Worm (Caenorhabditis elegans) whole organism, late embryonic: ENCODE data around the gene mcm-7.

ENCODE experiments used
- C08G9.2 ChIP-seq: sonication (generic microtip); optimal IDR thresholded peaks from 2 replicates; lab custom pipeline; 2016; ENCODE audit warnings: mild to moderate bottlenecking, missing genetic modification characterization, moderate library complexity, missing compliant biosample characterization
- F13H6.1 ChIP-seq: sonication (generic microtip); optimal IDR thresholded peaks from 2 replicates; lab custom pipeline; 2016; ENCODE audit warnings: missing genetic modification characterization, missing compliant biosample characterization
- Y22D7AL.16 ChIP-seq: sonication (generic microtip); optimal IDR thresholded peaks from 2 replicates; lab custom pipeline; 2016; ENCODE audit warnings: missing genetic modification characterization, missing compliant biosample characterization
- ahr-1 ChIP-seq: sonication (generic microtip); optimal IDR thresholded peaks from 2 replicates; lab custom pipeline; 2016; ENCODE audit warnings: missing genetic modification characterization, missing compliant biosample characterization
- ceh-14 ChIP-seq: sonication (generic microtip); optimal IDR thresholded peaks from 2 replicates; lab custom pipeline; 2016; ENCODE audit warnings: missing genotype, missing genetic modification characterization, missing compliant biosample characterization
- ceh-18 ChIP-seq: sonication (generic microtip); optimal IDR thresholded peaks from 2 replicates; lab custom pipeline; 2016; ENCODE audit warnings: missing genetic modification characterization, missing compliant biosample characterization
- ceh-2 ChIP-seq: sonication (generic microtip); optimal IDR thresholded peaks from 2 replicates; lab custom pipeline; 2016; ENCODE audit warnings: missing genotype, missing genetic modification characterization, missing compliant biosample characterization
- ceh-22 ChIP-seq: sonication (generic microtip); optimal IDR thresholded peaks from 2 replicates; lab custom pipeline; 2017; ENCODE audit warnings: missing biosample characterization, missing genetic modification characterization
- ceh-30 ChIP-seq: fragments of 150-350 bp; optimal IDR thresholded peaks from 2 replicates; lab custom pipeline; 2014; ENCODE audit warnings: missing biosample characterization, missing genetic modification characterization
- ceh-31 ChIP-seq: sonication (generic microtip); optimal IDR thresholded peaks from 2 replicates; lab custom pipeline; 2016; ENCODE audit warnings: missing genetic modification characterization, missing compliant biosample characterization
- ceh-34 ChIP-seq: sonication (generic microtip); optimal IDR thresholded peaks from 2 replicates; lab custom pipeline; 2016; ENCODE audit warnings: mild to moderate bottlenecking, missing genetic modification characterization, missing compliant biosample characterization
- ceh-48 ChIP-seq: sonication (generic microtip); optimal IDR thresholded peaks from 2 replicates; lab custom pipeline; 2016; ENCODE audit warnings: missing genetic modification characterization, inconsistent platforms, missing compliant biosample characterization
- ceh-9 ChIP-seq: sonication (generic microtip); optimal IDR thresholded peaks from 2 replicates; lab custom pipeline; 2016; ENCODE audit warnings: mild to moderate bottlenecking, missing genetic modification characterization, inconsistent platforms, missing compliant biosample characterization
- dmd-4 ChIP-seq: sonication (generic microtip); optimal IDR thresholded peaks from 2 replicates; lab custom pipeline; 2016; ENCODE audit warnings: borderline replicate concordance, missing genetic modification characterization, missing compliant biosample characterization
- elt-2 ChIP-seq: sonication (generic microtip); optimal IDR thresholded peaks from 2 replicates; lab custom pipeline; 2016; ENCODE audit warnings: missing genetic modification reagents, missing genetic modification characterization, missing compliant biosample characterization
- fkh-6 ChIP-seq: sonication (generic microtip); optimal IDR thresholded peaks from 2 replicates; lab custom pipeline; 2016; ENCODE audit warnings: missing genetic modification characterization, missing compliant biosample characterization
- hlh-8 ChIP-seq: sonication (generic microtip); optimal IDR thresholded peaks from 2 replicates; lab custom pipeline; 2016; ENCODE audit warnings: missing genotype, missing genetic modification characterization, missing compliant biosample characterization
- lim-6 ChIP-seq: sonication (generic microtip); optimal IDR thresholded peaks from 2 replicates; lab custom pipeline; 2016; ENCODE audit warnings: missing genetic modification characterization, missing compliant biosample characterization
- lin-11 ChIP-seq: fragments of 200-800 bp; sonication (Bioruptor generic); optimal IDR thresholded peaks from 2 replicates; lab custom pipeline; 2018; ENCODE audit warnings: mild to moderate bottlenecking, missing genetic modification characterization, missing compliant biosample characterization
- nhr-11 ChIP-seq: fragments of 150-350 bp; optimal IDR thresholded peaks from 2 replicates; lab custom pipeline; 2014; ENCODE audit warnings: missing biosample characterization, missing genetic modification characterization
- odd-2 ChIP-seq: sonication (generic microtip); optimal IDR thresholded peaks from 2 replicates; lab custom pipeline; 2017; ENCODE audit warnings: antibody characterized with exemption, mild to moderate bottlenecking, missing genetic modification characterization, missing compliant biosample characterization
- pag-3 ChIP-seq: sonication (generic microtip); optimal IDR thresholded peaks from 2 replicates; lab custom pipeline; 2016; ENCODE audit warnings: missing compliant biosample characterization, missing genetic modification characterization, borderline replicate concordance
- ref-2 ChIP-seq: sonication (generic microtip); optimal IDR thresholded peaks from 2 replicates; lab custom pipeline; 2016; ENCODE audit warnings: missing genetic modification characterization, missing compliant biosample characterization
- sox-2 ChIP-seq: fragments of 200-800 bp; sonication (Bioruptor generic); IDR thresholded peaks from 2 replicates; pipeline ENCODE4 v1.3.6; 2022; ENCODE audit warnings: missing genetic modification reagents, missing genetic modification characterization, missing compliant biosample characterization
- sox-4 ChIP-seq: sonication (generic microtip); optimal IDR thresholded peaks from 2 replicates; lab custom pipeline; 2017; ENCODE audit warnings: mild to moderate bottlenecking, missing genetic modification characterization, inconsistent platforms, missing compliant biosample characterization
- syd-9 ChIP-seq: sonication (generic microtip); optimal IDR thresholded peaks from 2 replicates; lab custom pipeline; 2016; ENCODE audit warnings: mild to moderate bottlenecking, missing genetic modification characterization, moderate library complexity, missing compliant biosample characterization
- tbx-2 ChIP-seq: sonication (generic microtip); optimal IDR thresholded peaks from 2 replicates; lab custom pipeline; 2016; ENCODE audit warnings: missing genetic modification characterization, missing compliant biosample characterization
- tbx-7 ChIP-seq: sonication (generic microtip); optimal IDR thresholded peaks from 2 replicates; lab custom pipeline; 2016; ENCODE audit warnings: missing genotype, missing genetic modification characterization, missing compliant biosample characterization
- ttx-3 ChIP-seq: sonication (generic microtip); optimal IDR thresholded peaks from 2 replicates; lab custom pipeline; 2016; ENCODE audit warnings: missing genetic modification reagents, missing genetic modification characterization, missing compliant biosample characterization
- unc-3 ChIP-seq, 2 experiments: fragments of 200-800 bp in 1 of 2; sonication (Bioruptor generic) in 1 of 2; sonication (generic microtip) in 1 of 2; conservative IDR thresholded peaks in 1 of 2; optimal IDR thresholded peaks in 1 of 2; 2 replicates each; pipeline versions ENCODE4 v1.3.6 to Lab custom; 2016 to 2022; ENCODE audit warnings: missing compliant biosample characterization in 2 of 2, missing genetic modification characterization in 2 of 2, missing genetic modification reagents in 1 of 2
- unc-42 ChIP-seq: sonication (generic microtip); optimal IDR thresholded peaks from 2 replicates; lab custom pipeline; 2016; ENCODE audit warnings: missing genotype, missing genetic modification characterization, missing compliant biosample characterization
- unc-55 ChIP-seq: sonication (generic microtip); optimal IDR thresholded peaks from 2 replicates; lab custom pipeline; 2017; ENCODE audit warnings: missing biosample characterization, missing genetic modification reagents, missing genetic modification characterization
- unc-86 ChIP-seq: sonication (generic microtip); optimal IDR thresholded peaks from 2 replicates; lab custom pipeline; 2016; ENCODE audit warnings: missing genetic modification characterization, missing compliant biosample characterization
- zip-5 ChIP-seq: sonication (generic microtip); optimal IDR thresholded peaks from 2 replicates; lab custom pipeline; 2016; ENCODE audit warnings: missing genetic modification characterization, missing compliant biosample characterization
- ztf-16 ChIP-seq: sonication (generic microtip); optimal IDR thresholded peaks from 2 replicates; lab custom pipeline; 2017; ENCODE audit warnings: missing genetic modification characterization, missing compliant biosample characterization

The mcm-7 gene

DNA sequence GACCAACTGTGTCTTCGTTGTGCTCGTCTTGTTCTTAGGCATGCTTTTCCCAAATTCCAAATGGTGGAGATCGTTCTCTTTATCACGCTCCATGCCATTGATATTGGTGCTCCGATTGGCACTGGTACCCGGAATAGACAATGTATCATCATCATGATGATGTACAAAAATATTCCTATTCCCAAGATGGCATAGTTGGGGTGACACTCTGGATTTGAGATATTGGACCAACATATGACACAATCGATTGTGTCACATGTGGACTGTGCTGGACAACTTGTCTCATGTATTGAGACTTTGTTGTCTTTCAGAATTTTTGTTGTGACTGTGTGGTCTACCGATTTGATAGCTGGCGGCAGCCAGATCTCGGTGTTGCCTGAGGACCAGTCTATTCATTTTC, 42.7 kb upstream of the mcm-7 start:
- TF ChIP-seq elt-2 (tag; lab: Kevin White, UChicago) (no peak), unc-42 (tag; lab: Kevin White, UChicago) (no peak), sox-4 (tag; lab: Kevin White, UChicago) (no peak), lim-6 (tag; lab: Kevin White, UChicago) (no peak), ztf-16 (no peak), dmd-4 (no peak), ceh-31 (tag; lab: Kevin White, UChicago) (no peak)
- TF ChIP-seq, all 69 proteins: peak for 0

DNA sequence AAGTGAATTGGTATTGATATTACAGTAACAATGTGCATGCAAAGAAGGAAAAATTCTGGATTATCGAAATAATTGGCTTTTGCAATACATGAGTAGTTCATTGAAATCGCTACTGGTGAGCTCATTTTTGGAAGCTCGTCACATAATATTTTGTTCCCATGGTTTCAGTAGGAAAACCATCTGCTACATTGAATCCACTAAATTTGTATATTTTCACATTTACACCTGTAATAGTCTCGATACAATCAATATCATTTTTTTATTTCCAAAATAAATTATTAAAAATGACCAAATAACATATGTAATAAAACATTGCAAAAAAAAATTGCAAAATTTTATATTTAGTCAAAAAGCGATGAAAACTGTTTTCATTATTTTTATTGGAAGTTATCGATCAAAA, 31.9 kb upstream of the mcm-7 start, which contains the start of gene srh-192:
TSS of gene srh-192 (minus strand) at position 101 of the 400 bp plus-strand sequence.
- TF ChIP-seq ref-2 (tag; lab: Kevin White, UChicago): no peak
- no peak for TF ChIP-seq tbx-2
- TF ChIP-seq ceh-31 (tag; lab: Kevin White, UChicago): no peak
- no peak for TF ChIP-seq F13H6.1 (tag; lab: Kevin White, UChicago)
- TF ChIP-seq ceh-14 (tag; lab: Kevin White, UChicago): no peak
- TF ChIP-seq pag-3 (tag; lab: Kevin White, UChicago): no peak
- no peak for TF ChIP-seq syd-9 (tag; lab: Kevin White, UChicago)
- TF ChIP-seq elt-2 (tag; lab: Kevin White, UChicago): no peak
- TF ChIP-seq ttx-3 (tag; lab: Kevin White, UChicago): no peak
- no peak for TF ChIP-seq ceh-18 (tag; lab: Kevin White, UChicago)
- TF ChIP-seq odd-2 (tag; lab: Kevin White, UChicago): no peak
- TF ChIP-seq dmd-4: no peak
- no peak for TF ChIP-seq zip-5 (tag; lab: Kevin White, UChicago)
- no peak for TF ChIP-seq ceh-2 (tag; lab: Kevin White, UChicago)
- no peak for TF ChIP-seq sox-4 (tag; lab: Kevin White, UChicago)
- no peak for TF ChIP-seq ceh-34 (tag; lab: Kevin White, UChicago)
- TF ChIP-seq ceh-22 (tag; lab: Kevin White, UChicago): no peak
- no peak for TF ChIP-seq unc-3 (GFP tag; conservative IDR thresholded peaks at IDR 0.05; lab: Robert Waterston, UW)
- no peak for TF ChIP-seq unc-3 (tag; optimal IDR thresholded peaks at IDR 0.05; lab: Kevin White, UChicago)
- no peak for TF ChIP-seq unc-55 (GFP tag; lab: Kevin White, UChicago)
- TF ChIP-seq, all 69 proteins: peak for 0

DNA sequence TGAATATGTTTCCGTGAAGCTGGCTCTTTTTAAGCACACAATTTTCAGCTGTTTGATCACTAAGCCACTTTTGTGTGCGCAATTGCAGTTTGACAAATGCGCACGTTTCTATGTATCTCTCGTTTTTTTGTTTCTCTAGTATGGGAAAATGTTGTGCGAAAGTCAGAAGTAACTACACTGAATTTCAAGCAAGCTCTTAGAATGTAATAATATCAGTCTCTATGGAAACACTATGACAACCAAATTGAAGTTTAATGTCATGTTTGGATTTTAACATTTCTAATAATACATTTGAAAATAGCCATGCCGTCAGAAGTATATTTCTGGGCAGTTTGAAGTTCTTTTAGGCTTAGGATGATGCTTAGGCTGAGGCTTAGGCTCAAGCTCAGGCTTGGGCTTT, 27.1 kb upstream of the mcm-7 start, which contains the start of gene ZC132.9:
TSS of gene ZC132.9 (minus strand) at position 101 of the 400 bp plus-strand sequence.
- TF ChIP-seq C08G9.2 (no peak), unc-42 (tag; lab: Kevin White, UChicago) (no peak), unc-3 (GFP tag; conservative IDR thresholded peaks at IDR 0.05; lab: Robert Waterston, UW) (no peak), unc-3 (tag; optimal IDR thresholded peaks at IDR 0.05; lab: Kevin White, UChicago) (no peak), ceh-30 (tag; lab: Kevin White, UChicago) (no peak), hlh-8 (tag; lab: Kevin White, UChicago) (no peak), zip-5 (tag; lab: Kevin White, UChicago) (no peak)

DNA sequence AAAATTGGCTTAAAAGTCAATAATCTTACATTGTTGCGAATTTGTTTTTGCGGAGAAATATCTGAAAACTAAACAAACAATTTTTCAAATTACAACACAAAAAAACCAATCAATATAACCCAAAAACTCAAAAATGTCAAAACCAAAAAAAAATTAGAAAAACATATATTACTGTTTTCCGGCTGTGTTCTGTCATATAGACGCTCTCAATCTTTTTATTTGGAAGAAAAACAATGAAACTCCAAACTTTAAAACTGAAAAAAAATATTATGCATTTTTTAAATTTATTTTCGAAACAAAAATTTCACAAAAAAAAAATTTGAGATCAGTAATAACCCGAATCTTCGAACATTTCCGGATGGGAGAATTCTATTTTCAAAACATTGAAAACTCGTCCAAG, 24.3 kb upstream of the mcm-7 start, which contains the start of gene R02D1.2:
TSS of gene R02D1.2 (minus strand) at position 101 of the 400 bp plus-strand sequence.
- TF ChIP-seq elt-2 (tag; lab: Kevin White, UChicago): no peak
- no peak for TF ChIP-seq ceh-48
- TF ChIP-seq sox-2 (GFP tag; lab: Robert Waterston, UW): no peak
- no peak for TF ChIP-seq ahr-1 (tag; lab: Kevin White, UChicago)
- TF ChIP-seq lin-11 (tag; lab: Kevin White, UChicago): no peak
- TF ChIP-seq tbx-7 (tag; lab: Kevin White, UChicago): no peak
- TF ChIP-seq Y22D7AL.16 (tag; lab: Kevin White, UChicago): no peak
- TF ChIP-seq nhr-11 (tag; lab: Kevin White, UChicago): no peak
- no peak for TF ChIP-seq ceh-9 (tag; lab: Kevin White, UChicago)
- no peak for TF ChIP-seq unc-86
- no peak for TF ChIP-seq unc-55 (GFP tag; lab: Kevin White, UChicago)
- no peak for TF ChIP-seq fkh-6 (tag; lab: Kevin White, UChicago)
- no peak for TF ChIP-seq syd-9 (tag; lab: Kevin White, UChicago)
- no peak for TF ChIP-seq ceh-34 (tag; lab: Kevin White, UChicago)
